Worm (Caenorhabditis elegans): ENCODE results near the gene F02D10.3.

The F02D10.3 gene

DNA sequence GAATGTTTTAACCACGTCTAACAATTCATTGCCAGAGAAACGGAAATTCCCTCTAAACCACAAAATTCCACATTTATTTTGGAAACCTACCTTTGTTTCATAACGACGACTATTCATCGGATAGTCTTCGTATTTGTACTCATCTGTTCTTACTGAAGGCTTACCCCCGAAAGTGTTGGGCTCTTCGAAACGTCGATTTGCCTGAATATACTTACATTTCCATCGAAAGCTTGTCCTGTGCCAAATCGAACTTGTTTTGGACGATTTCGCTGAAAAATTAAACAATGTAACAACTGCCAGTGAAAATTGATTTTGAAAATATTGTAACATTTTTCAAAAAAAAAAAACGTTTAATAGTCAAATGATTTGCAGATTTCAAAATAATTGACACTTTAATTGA is at the start of gene F02D10.3:
Gene F02D10.3 (minus strand): TSS at position 101 of the 400 bp plus-strand sequence.
- TF ChIP-seq F49E8.2 (tag; optimal IDR thresholded peaks at IDR 0.05; ENCODE audit: borderline replicate concordance) (no peak), T26A8.4 (GFP tag; IDR thresholded peaks at IDR 0.05) (no peak), nhr-102 (tag; optimal IDR thresholded peaks at IDR 0.05) (no peak), daf-8 (GFP tag; IDR thresholded peaks at IDR 0.05) (no peak), Y105C5A.15 (GFP tag; IDR thresholded peaks at IDR 0.05) (no peak), ZK337.2 (GFP tag; IDR thresholded peaks at IDR 0.05) (no peak), daf-19 (GFP tag; conservative IDR thresholded peaks at IDR 0.05) (no peak), nhr-237 (tag; optimal IDR thresholded peaks at IDR 0.05) (no peak), hlh-30 (tag; optimal IDR thresholded peaks at IDR 0.05; ENCODE audit: insufficient read depth) (no peak), duxl-1 (tag; optimal IDR thresholded peaks at IDR 0.05; ENCODE audit: poor library complexity) (no peak), php-3 (GFP tag; IDR thresholded peaks at IDR 0.05) (no peak), saeg-2 (GFP tag; IDR thresholded peaks at IDR 0.05) (no peak)

DNA sequence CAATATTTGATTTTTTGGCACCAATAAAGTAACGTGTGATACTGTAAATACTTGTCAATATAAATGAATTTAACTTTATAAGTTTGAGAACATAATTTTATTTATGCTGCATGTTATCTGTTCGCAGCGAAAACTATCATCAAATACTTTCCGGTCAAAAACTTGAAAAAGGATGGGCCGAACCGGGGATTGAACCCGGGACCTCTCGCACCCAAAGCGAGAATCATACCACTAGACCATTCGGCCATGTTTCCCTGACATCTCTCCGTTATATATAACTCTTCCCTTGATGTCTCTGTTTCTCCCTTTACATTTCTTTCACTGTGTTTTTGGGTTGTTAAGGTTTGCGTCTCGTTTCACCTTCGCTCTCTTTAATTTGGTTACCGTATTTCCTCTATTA is 49.4 kb upstream of the F02D10.3 start:
- TF ChIP-seq attf-4 (tag; optimal IDR thresholded peaks at IDR 0.05), result no peak
- TF ChIP-seq mes-2 (tag; optimal IDR thresholded peaks at IDR 0.05; ENCODE audit: poor library complexity, severe bottlenecking), result peak; percentile 77
- TF ChIP-seq skn-1 (tag; optimal IDR thresholded peaks at IDR 0.05), result no peak
- TF ChIP-seq madf-5 (GFP tag; IDR thresholded peaks at IDR 0.05), result peak; percentile 73 to 91; a peak in 3 of 4 replicates
- peak; percentile 6 for TF ChIP-seq zfp-2 (tag; optimal IDR thresholded peaks at IDR 0.05)
- peak; percentile 92 for TF ChIP-seq egl-43 (GFP tag; IDR thresholded peaks at IDR 0.05)
- TF ChIP-seq arid-1 (GFP tag; conservative IDR thresholded peaks at IDR 0.05), result peak; percentile 81
- no peak for TF ChIP-seq ceh-82 (tag; optimal IDR thresholded peaks at IDR 0.05)
- TF ChIP-seq nhr-111 (GFP tag; optimal IDR thresholded peaks at IDR 0.05), result peak; percentile 80
- TF ChIP-seq F44E2.7 (GFP tag; IDR thresholded peaks at IDR 0.05), result peak; percentile 87; the same call in 1 of the 2 replicates
- no peak for TF ChIP-seq nhr-25 (tag; optimal IDR thresholded peaks at IDR 0.05; ENCODE audit: borderline replicate concordance, insufficient read depth)
- TF ChIP-seq daf-12 (tag; optimal IDR thresholded peaks at IDR 0.05), result no peak
- peak; percentile 71 for TF ChIP-seq lir-3 (tag; optimal IDR thresholded peaks at IDR 0.05)
- no peak for TF ChIP-seq aly-2 (tag; optimal IDR thresholded peaks at IDR 0.05)
- peak; percentile 91 for TF ChIP-seq snpc-1.2 (GFP tag; IDR thresholded peaks at IDR 0.05)
- peak; percentile 39 for TF ChIP-seq nhr-28 (tag; optimal IDR thresholded peaks at IDR 0.05)
- TF ChIP-seq lin-1 (GFP tag; IDR thresholded peaks at IDR 0.05), result peak; percentile 83
- 0 out of 2 replicates have a peak, but pooled peaks have one; percentile 44 for TF ChIP-seq mxl-2 (GFP tag; conservative IDR thresholded peaks at IDR 0.05)
- TF ChIP-seq sdz-12 (GFP tag; optimal IDR thresholded peaks at IDR 0.05), result peak; percentile 7
- TF ChIP-seq hif-1 (tag; optimal IDR thresholded peaks at IDR 0.05), result peak in 1 of 2 experiments; percentile 51
- TF ChIP-seq nhr-102 (tag; optimal IDR thresholded peaks at IDR 0.05), result peak; percentile 68
- no peak for TF ChIP-seq nhr-77 (tag; optimal IDR thresholded peaks at IDR 0.05)
- TF ChIP-seq unc-130 (GFP tag; optimal IDR thresholded peaks at IDR 0.05), result peak; percentile 54
- TF ChIP-seq zag-1 (tag; optimal IDR thresholded peaks at IDR 0.05), result no peak
- peak; percentile 83 for TF ChIP-seq T26A8.4 (GFP tag; IDR thresholded peaks at IDR 0.05)
- no peak for TF ChIP-seq mdt-29 (GFP tag; IDR thresholded peaks at IDR 0.05)
- TF ChIP-seq Y105C5A.15 (GFP tag; IDR thresholded peaks at IDR 0.05), result 0 out of 2 replicates have a peak, but pooled peaks have one; percentile 32
- peak; percentile 69; the same call in 1 of the 2 replicates for TF ChIP-seq tra-1 (GFP tag; IDR thresholded peaks at IDR 0.05)
- no peak for TF ChIP-seq lin-15B (tag; optimal IDR thresholded peaks at IDR 0.05)
- TF ChIP-seq ctbp-1 (GFP tag; IDR thresholded peaks at IDR 0.05), result peak; percentile 79
- TF ChIP-seq F26F4.8 (GFP tag; conservative IDR thresholded peaks at IDR 0.05), result peak; percentile 91
- TF ChIP-seq rbr-2 (tag; optimal IDR thresholded peaks at IDR 0.05), result peak; percentile 68
- peak; percentile 76 for TF ChIP-seq lin-38 (GFP tag; IDR thresholded peaks at IDR 0.05)
- TF ChIP-seq F37D6.2 (tag; optimal IDR thresholded peaks at IDR 0.05), result peak; percentile 26
- TF ChIP-seq daf-19 (GFP tag; conservative IDR thresholded peaks at IDR 0.05), result no peak
- peak; percentile 36 for TF ChIP-seq ztf-7 (tag; optimal IDR thresholded peaks at IDR 0.05)
- TF ChIP-seq ZK337.2 (GFP tag; IDR thresholded peaks at IDR 0.05), result 0 out of 2 replicates have a peak, but pooled peaks have one; percentile 64
- peak; percentile 83 for TF ChIP-seq ceh-20 (GFP tag; IDR thresholded peaks at IDR 0.05)
- TF ChIP-seq mep-1 (tag; optimal IDR thresholded peaks at IDR 0.05), result peak; percentile 59
- TF ChIP-seq duxl-1 (tag; optimal IDR thresholded peaks at IDR 0.05; ENCODE audit: poor library complexity), result peak; percentile 80
- TF ChIP-seq F49E8.2 (tag; optimal IDR thresholded peaks at IDR 0.05; ENCODE audit: borderline replicate concordance), result peak; percentile 49
- TF ChIP-seq nhr-6 (tag; optimal IDR thresholded peaks at IDR 0.05), result peak; percentile 55
- peak; percentile 19 for TF ChIP-seq jun-1 (tag; optimal IDR thresholded peaks at IDR 0.05)
